Worm (Caenorhabditis elegans): ENCODE data around the gene noah-2.

Gene noah-2

DNA sequence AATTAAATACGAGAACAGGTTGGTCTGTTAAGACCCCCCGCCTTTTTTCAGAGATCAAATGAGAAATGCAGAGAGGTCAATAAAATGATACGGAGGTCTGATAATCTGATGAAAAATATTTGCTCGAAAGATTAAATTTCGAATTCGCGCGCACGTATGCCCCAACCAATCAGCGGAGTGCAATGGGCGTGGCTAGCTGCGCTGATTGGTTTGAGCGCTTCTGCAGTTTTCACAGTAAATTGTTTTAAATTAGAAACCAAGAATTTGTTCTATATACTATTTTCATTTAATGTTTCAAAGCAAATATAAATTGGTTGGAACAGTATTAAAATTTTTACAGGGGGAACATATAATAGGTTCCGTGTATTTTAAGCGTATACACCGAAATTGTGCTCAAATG is 28.3 kb downstream of the noah-2 start:
- TF ChIP-seq vab-7 (GFP tag; IDR thresholded peaks at IDR 0.05) (no peak), dmd-6 (GFP tag; IDR thresholded peaks at IDR 0.05) (no peak), F49E8.2 (tag; optimal IDR thresholded peaks at IDR 0.05; ENCODE audit: borderline replicate concordance) (no peak), fos-1 (tag; optimal IDR thresholded peaks at IDR 0.05) (no peak), cey-2 (tag; optimal IDR thresholded peaks at IDR 0.05; ENCODE audit: borderline replicate concordance, insufficient read depth) (no peak)

DNA sequence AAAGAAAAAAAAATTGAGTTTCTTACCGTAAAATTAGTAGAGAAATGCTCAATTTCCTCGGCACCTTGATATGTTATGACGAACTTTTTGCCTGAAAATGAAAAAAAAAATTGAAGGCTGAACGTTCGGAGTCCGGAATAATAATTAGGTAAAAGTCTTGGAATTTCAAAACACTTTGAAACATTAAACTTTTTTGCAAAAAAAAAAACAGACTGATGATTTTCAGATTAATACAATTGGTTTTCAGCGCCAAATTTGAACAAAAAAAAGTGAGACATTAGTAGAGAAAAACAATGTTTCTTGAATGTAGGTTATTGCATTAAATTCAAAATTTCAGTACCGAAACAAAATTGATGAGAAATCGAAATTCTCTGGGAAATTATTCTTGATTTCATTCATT is 32.9 kb downstream of the noah-2 start, which contains the start of gene nkcc-1:
Gene nkcc-1 (minus strand): TSS at position 101 of the 400 bp plus-strand sequence.
- no peak for TF ChIP-seq php-3 (GFP tag; IDR thresholded peaks at IDR 0.05)
- TF ChIP-seq ceh-82 (tag; optimal IDR thresholded peaks at IDR 0.05) = no peak
- TF ChIP-seq daf-16 (GFP tag; optimal IDR thresholded peaks at IDR 0.05) = no peak
- TF ChIP-seq daf-16 (tag; optimal IDR thresholded peaks at IDR 0.05) = no peak
- no peak for TF ChIP-seq ceh-32 (tag; optimal IDR thresholded peaks at IDR 0.05; ENCODE audit: poor library complexity)
- no peak for TF ChIP-seq aly-2 (tag; optimal IDR thresholded peaks at IDR 0.05)
- no peak for TF ChIP-seq snpc-1.2 (GFP tag; IDR thresholded peaks at IDR 0.05)
- TF ChIP-seq duxl-1 (tag; optimal IDR thresholded peaks at IDR 0.05; ENCODE audit: poor library complexity) = no peak

DNA sequence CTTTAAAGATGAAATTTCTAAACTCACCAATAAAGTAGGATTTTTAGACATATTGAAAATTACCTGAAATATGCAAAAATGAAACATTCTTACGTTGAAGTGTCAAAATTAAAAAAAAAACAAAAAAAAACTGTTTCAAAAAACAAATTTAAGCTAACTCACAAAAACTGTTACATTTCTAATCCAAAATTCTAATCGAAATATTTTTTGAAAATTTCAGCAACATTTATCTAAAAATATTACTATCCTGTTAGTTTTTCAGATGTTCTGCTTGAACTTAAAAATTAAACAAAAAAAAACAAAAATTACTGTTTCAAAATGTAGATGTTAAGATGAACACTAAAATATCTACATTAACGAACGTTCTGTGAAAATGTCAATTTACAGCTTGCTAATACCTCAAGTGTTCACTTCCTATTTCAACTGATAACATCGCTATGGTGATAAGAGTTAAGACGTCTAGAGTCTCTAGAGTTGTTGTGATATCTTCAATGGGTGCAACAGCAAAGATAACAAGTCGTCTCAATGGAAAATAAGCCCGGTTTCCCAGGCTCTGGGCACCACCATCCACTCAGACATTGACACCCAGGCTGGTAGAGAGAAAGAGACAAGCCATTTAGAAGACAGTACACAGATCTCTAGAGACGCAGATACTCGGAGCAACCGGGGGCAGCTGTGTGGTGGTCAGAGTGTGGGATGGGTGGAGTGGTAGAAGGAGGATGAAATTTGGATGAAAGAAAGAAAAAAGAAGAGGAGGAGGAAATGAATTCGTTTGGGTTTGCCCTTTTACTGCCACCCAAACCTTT is 37.0 kb downstream of the noah-2 start, which contains the start of gene H12I19.115:
Gene H12I19.115 (minus strand): TSS at position 51 of the 806 bp plus-strand sequence.
- TF ChIP-seq daf-16 (GFP tag; optimal IDR thresholded peaks at IDR 0.05) (no peak), daf-16 (tag; optimal IDR thresholded peaks at IDR 0.05) (peak; percentile 53), egl-27 (tag; optimal IDR thresholded peaks at IDR 0.05) (no peak), pqm-1 (tag; optimal IDR thresholded peaks at IDR 0.05) (peak; percentile 60)

DNA sequence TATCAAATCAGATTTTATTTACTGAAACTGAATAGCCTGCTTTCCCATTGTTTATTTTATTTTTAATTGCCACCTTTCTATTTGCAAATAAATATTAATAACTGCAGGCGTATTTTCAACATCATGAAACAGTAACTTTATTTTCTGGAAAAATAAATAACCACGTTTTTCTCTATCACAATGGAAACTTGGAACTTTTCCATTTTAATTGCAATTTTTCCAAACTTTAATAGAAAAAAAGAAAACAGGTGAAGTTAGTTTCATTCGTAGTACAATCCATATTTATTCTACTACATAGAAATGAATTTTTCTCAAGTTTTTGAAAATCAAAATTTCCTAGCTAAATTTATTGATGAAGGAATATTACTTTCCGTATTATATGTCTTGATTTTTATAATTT is 38.0 kb downstream of the noah-2 start, which contains the start of gene srz-42:
Gene srz-42 (plus strand): TSS at position 301 of the 400 bp plus-strand sequence.
- no peak for TF ChIP-seq mdl-1 (tag; optimal IDR thresholded peaks at IDR 0.05)
- no peak for TF ChIP-seq zfp-2 (tag; optimal IDR thresholded peaks at IDR 0.05)
- TF ChIP-seq mes-2 (tag; optimal IDR thresholded peaks at IDR 0.05; ENCODE audit: poor library complexity, severe bottlenecking) = no peak
- no peak for TF ChIP-seq ZK546.5 (tag; optimal IDR thresholded peaks at IDR 0.05)
- TF ChIP-seq ceh-62 (tag; optimal IDR thresholded peaks at IDR 0.05) = no peak
- TF ChIP-seq nhr-77 (tag; optimal IDR thresholded peaks at IDR 0.05) = no peak
- no peak for TF ChIP-seq Y48G9A.11 (GFP tag; IDR thresholded peaks at IDR 0.05)
- no peak for TF ChIP-seq F49E8.2 (tag; optimal IDR thresholded peaks at IDR 0.05; ENCODE audit: borderline replicate concordance)
- TF ChIP-seq nhr-28 (tag; optimal IDR thresholded peaks at IDR 0.05) = no peak

DNA sequence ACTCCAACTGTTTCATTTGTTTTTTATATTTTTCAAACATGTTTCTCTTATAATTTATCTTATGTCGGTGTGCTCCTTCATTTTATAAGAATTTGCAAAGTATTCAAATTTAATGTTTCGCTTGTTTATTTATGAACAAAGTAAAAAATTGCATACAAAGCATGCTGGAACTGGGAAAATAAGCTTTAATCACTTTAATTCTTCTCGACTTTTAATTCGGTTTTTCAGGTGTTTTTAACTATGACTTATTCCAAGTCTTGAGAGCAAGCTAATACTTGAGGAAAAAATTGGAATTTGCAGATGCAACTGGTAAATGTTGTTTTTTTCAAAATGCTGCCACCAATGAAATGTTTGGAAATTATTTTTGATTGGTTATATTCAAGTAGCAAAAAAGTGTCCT is 40.7 kb downstream of the noah-2 start, which contains the start of gene srz-59:
Gene srz-59 (plus strand): TSS at position 301 of the 400 bp plus-strand sequence.
- TF ChIP-seq set-16 (GFP tag; IDR thresholded peaks at IDR 0.05) = no peak
- TF ChIP-seq ceh-82 (tag; optimal IDR thresholded peaks at IDR 0.05) = no peak
- no peak for TF ChIP-seq zag-1 (tag; optimal IDR thresholded peaks at IDR 0.05)
- TF ChIP-seq nhr-41 (GFP tag; IDR thresholded peaks at IDR 0.05) = no peak
- no peak for TF ChIP-seq ZK546.5 (tag; optimal IDR thresholded peaks at IDR 0.05)
- no peak for TF ChIP-seq F49E8.2 (tag; optimal IDR thresholded peaks at IDR 0.05; ENCODE audit: borderline replicate concordance)
- TF ChIP-seq nhr-10 (tag; optimal IDR thresholded peaks at IDR 0.05) = no peak
- no peak for TF ChIP-seq zfp-3 (GFP tag; conservative IDR thresholded peaks at IDR 0.05)
- no peak for TF ChIP-seq mep-1 (tag; optimal IDR thresholded peaks at IDR 0.05)

DNA sequence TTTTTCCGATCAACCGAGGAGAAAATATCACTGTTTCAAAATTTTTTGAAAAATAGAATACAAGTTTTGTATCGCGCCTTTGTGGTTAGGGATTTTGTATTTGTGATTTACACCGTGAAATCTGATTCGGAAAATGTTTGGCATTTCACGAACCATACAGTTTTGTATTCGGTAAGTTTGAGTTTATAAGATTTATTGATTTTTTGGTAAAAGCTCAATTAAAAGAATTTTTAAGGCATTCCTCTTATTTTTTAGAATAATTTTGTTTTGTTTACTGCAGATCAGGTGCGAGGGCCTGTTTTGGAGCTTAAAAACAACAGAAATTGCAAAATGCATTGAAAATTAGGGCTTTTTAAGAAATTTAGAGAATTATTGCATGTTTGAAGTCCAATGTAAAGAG is 42.3 kb downstream of the noah-2 start:
- TF ChIP-seq nhr-48 (tag; optimal IDR thresholded peaks at IDR 0.05) (no peak), dpl-1 (GFP tag; optimal IDR thresholded peaks at IDR 0.05) (no peak), aha-1 (tag) (peak; percentile 92), daf-19 (GFP tag; conservative IDR thresholded peaks at IDR 0.05) (no peak), lin-15B (tag; optimal IDR thresholded peaks at IDR 0.05) (no peak), duxl-1 (tag; optimal IDR thresholded peaks at IDR 0.05; ENCODE audit: poor library complexity) (no peak), zip-2 (tag; optimal IDR thresholded peaks at IDR 0.05) (no peak), rbr-2 (tag; optimal IDR thresholded peaks at IDR 0.05) (no peak)
